Fruit fly (Drosophila melanogaster): ENCODE data around the gene CG12523.
A peak's percentile ranks its signal among the peaks of the same experiment; 100 is the strongest.

The CG12523 gene

dm6 chr3L:10843273-10843672 lies 42.3 kb downstream of the CG12523 start (continued):
- no peak for TF ChIP-seq pan (optimal IDR thresholded peaks at IDR 0.05)
- peak in 1 of 2 experiments; percentile 49 for TF ChIP-seq pan (GFP tag; optimal IDR thresholded peaks at IDR 0.05 in 1 of 2, IDR thresholded peaks at IDR 0.05 in 1 of 2)
- no peak for TF ChIP-seq ERR (GFP tag; optimal IDR thresholded peaks at IDR 0.05)
- TF ChIP-seq mld (GFP tag; IDR thresholded peaks at IDR 0.05; ENCODE audit: partially characterized antibody) = no peak
- TF ChIP-seq tgo (GFP tag; IDR thresholded peaks at IDR 0.05) = no peak
- no peak for TF ChIP-seq ttk (GFP tag; IDR thresholded peaks at IDR 0.05)
- no peak for TF ChIP-seq Myb (GFP tag; optimal IDR thresholded peaks at IDR 0.05)
- no peak for TF ChIP-seq knrl (GFP tag; IDR thresholded peaks at IDR 0.05; ENCODE audit: partially characterized antibody)
- TF ChIP-seq Max (GFP tag; optimal IDR thresholded peaks at IDR 0.05) = peak; percentile 6
- no peak for TF ChIP-seq Doc2 (GFP tag; IDR thresholded peaks at IDR 0.05)
- TF ChIP-seq bcd (GFP tag; optimal IDR thresholded peaks at IDR 0.05) = peak; percentile 54
- no peak for TF ChIP-seq CG11247 (GFP tag; IDR thresholded peaks at IDR 0.05)
- no peak for TF ChIP-seq CG13894 (tag; optimal IDR thresholded peaks at IDR 0.05)
- TF ChIP-seq pfk (GFP tag; optimal IDR thresholded peaks at IDR 0.05) = no peak
- no peak for TF ChIP-seq CG8359 (GFP tag; optimal IDR thresholded peaks at IDR 0.05; ENCODE audit: borderline replicate concordance)
- TF ChIP-seq fd102C (GFP tag; optimal IDR thresholded peaks at IDR 0.05) = no peak
- no peak for TF ChIP-seq Opbp (GFP tag; IDR thresholded peaks at IDR 0.05; ENCODE audit: partially characterized antibody)
- no peak for TF ChIP-seq lab (GFP tag; optimal IDR thresholded peaks at IDR 0.05)
- TF ChIP-seq CG2875 (GFP tag; optimal IDR thresholded peaks at IDR 0.05) = peak; percentile 59
- peak; percentile 46 for TF ChIP-seq CG4404 (GFP tag; IDR thresholded peaks at IDR 0.05)
- no peak for TF ChIP-seq CG12744 (GFP tag; optimal IDR thresholded peaks at IDR 0.05)
- TF ChIP-seq Doc3 (GFP tag; IDR thresholded peaks at IDR 0.05; ENCODE audit: partially characterized antibody) = no peak
- peak; percentile 53 for TF ChIP-seq az2 (GFP tag; optimal IDR thresholded peaks at IDR 0.05)
- TF ChIP-seq Dek (tag; optimal IDR thresholded peaks at IDR 0.05) = no peak
- peak; percentile 59 for TF ChIP-seq Hr3 (GFP tag; optimal IDR thresholded peaks at IDR 0.05)
- TF ChIP-seq CG4328 (GFP tag; optimal IDR thresholded peaks at IDR 0.05) = no peak
- TF ChIP-seq CG1529 (GFP tag; optimal IDR thresholded peaks at IDR 0.05) = peak; percentile 73
- TF ChIP-seq CG6272 (GFP tag; IDR thresholded peaks at IDR 0.05) = no peak
- no peak for TF ChIP-seq kay (GFP tag; optimal IDR thresholded peaks at IDR 0.05)
- no peak for TF ChIP-seq prd (optimal IDR thresholded peaks at IDR 0.05)
- peak; percentile 47; the same call in 2 of the 3 replicates for TF ChIP-seq prd (GFP tag; IDR thresholded peaks at IDR 0.05)
- no peak for TF ChIP-seq C15 (GFP tag; IDR thresholded peaks at IDR 0.05)
- no peak for TF ChIP-seq peb (GFP tag; IDR thresholded peaks at IDR 0.05)
- no peak for TF ChIP-seq CG13296 (GFP tag; optimal IDR thresholded peaks at IDR 0.05)
- peak; percentile 5 for TF ChIP-seq CG17186 (GFP tag; optimal IDR thresholded peaks at IDR 0.05)
- no peak for TF ChIP-seq CG4854 (GFP tag; optimal IDR thresholded peaks at IDR 0.05)
- no peak for TF ChIP-seq B-H2 (GFP tag; optimal IDR thresholded peaks at IDR 0.05)
- no peak for TF ChIP-seq insv (GFP tag; optimal IDR thresholded peaks at IDR 0.05)
- no peak for TF ChIP-seq jumu (GFP tag; optimal IDR thresholded peaks at IDR 0.05)
- TF ChIP-seq HLH4C (GFP tag; IDR thresholded peaks at IDR 0.05; ENCODE audit: partially characterized antibody) = no peak
- TF ChIP-seq CG12942 (GFP tag; optimal IDR thresholded peaks at IDR 0.05) = peak; percentile 17

dm6 chr3L:10843685-10844084 lies 42.7 kb downstream of the CG12523 start:
- TF ChIP-seq CG10959 (GFP tag; IDR thresholded peaks at IDR 0.05) (0 out of 2 replicates have a peak, but pooled peaks have one; percentile 0), dmrt11E (tag; optimal IDR thresholded peaks at IDR 0.05) (no peak), gfzf (GFP tag; optimal IDR thresholded peaks at IDR 0.05) (no peak), vvl (GFP tag; IDR thresholded peaks at IDR 0.05) (no peak), seq (GFP tag; IDR thresholded peaks at IDR 0.05) (no peak), onecut (GFP tag; IDR thresholded peaks at IDR 0.05) (peak; percentile 93), CG2199 (GFP tag; IDR thresholded peaks at IDR 0.05) (peak; percentile 60; the same call in 2 of the 3 replicates), NC2β (GFP tag; optimal IDR thresholded peaks at IDR 0.05) (no peak), cg (GFP tag; optimal IDR thresholded peaks at IDR 0.05) (peak; percentile 4), pros (GFP tag; optimal IDR thresholded peaks at IDR 0.05) (peak; percentile 32), gsb-n (tag; optimal IDR thresholded peaks at IDR 0.05) (peak; percentile 36), da (GFP tag; optimal IDR thresholded peaks at IDR 0.05) (no peak), CG4424 (GFP tag; optimal IDR thresholded peaks at IDR 0.05) (no peak)
